Worm (Caenorhabditis elegans) whole organism, L1 larva: ENCODE data around the gene str-48.

Source experiments
- C16A3.4 ChIP-seq: fragments of 150-350 bp; optimal IDR thresholded peaks from 2 replicates; lab custom pipeline; 2014; ENCODE audit warnings: missing biosample characterization, missing genetic modification characterization
- F16B12.6 ChIP-seq: fragments of 150-350 bp; optimal IDR thresholded peaks from 2 replicates; lab custom pipeline; 2014; ENCODE audit warnings: missing biosample characterization, missing genetic modification characterization
- aly-2 ChIP-seq: fragments of 150-350 bp; optimal IDR thresholded peaks from 2 replicates; lab custom pipeline; 2014; ENCODE audit warnings: missing biosample characterization, missing genetic modification characterization
- ama-1 ChIP-seq: fragments of 150-350 bp; optimal IDR thresholded peaks from 2 replicates; lab custom pipeline; 2014
- blmp-1 ChIP-seq: fragments of 150-350 bp; optimal IDR thresholded peaks from 2 replicates; lab custom pipeline; 2014; ENCODE audit warnings: missing biosample characterization, missing genetic modification characterization
- ceh-82 ChIP-seq, 3 experiments: fragments of 150-350 bp in 1 of 3; sonication (generic microtip) in 2 of 3; optimal IDR thresholded peaks; 2 replicates each; lab custom pipeline; 2014 to 2017; ENCODE audit warnings: missing biosample characterization in 3 of 3, missing genetic modification characterization in 3 of 3
- ces-1 ChIP-seq: fragments of 150-350 bp; optimal IDR thresholded peaks from 2 replicates; lab custom pipeline; 2014; ENCODE audit warnings: missing biosample characterization, missing genetic modification reagents, missing genetic modification characterization
- dpl-1 ChIP-seq, 3 experiments: fragments of 150-350 bp in 2 of 3; sonication (generic microtip) in 1 of 3; optimal IDR thresholded peaks; 2 replicates each; lab custom pipeline; 2014 to 2017; ENCODE audit warnings: missing biosample characterization in 3 of 3, missing genetic modification characterization in 3 of 3, missing genetic modification reagents in 3 of 3
- dsc-1 ChIP-seq: sonication (generic microtip); optimal IDR thresholded peaks from 2 replicates; lab custom pipeline; 2016; ENCODE audit warnings: mild to moderate bottlenecking, missing genetic modification characterization, missing compliant biosample characterization
- efl-1 ChIP-seq, 4 experiments: fragments of 150-350 bp; optimal IDR thresholded peaks in 3 of 4; peaks in 1 of 4; 1 replicate in 1 of 4; 2 replicates in 3 of 4; lab custom pipeline; 2014; ENCODE audit warnings: missing biosample characterization in 2 of 4, missing genetic modification characterization in 2 of 4, missing genetic modification reagents in 2 of 4
- egl-13 ChIP-seq: sonication (generic microtip); optimal IDR thresholded peaks from 2 replicates; lab custom pipeline; 2016; ENCODE audit warnings: missing genotype, missing genetic modification reagents, missing genetic modification characterization, missing compliant biosample characterization
- fkh-8 ChIP-seq: sonication (generic microtip); optimal IDR thresholded peaks from 2 replicates; lab custom pipeline; 2016; ENCODE audit warnings: mild to moderate bottlenecking, missing genetic modification characterization, missing compliant biosample characterization
- grh-1 ChIP-seq: fragments of 200-800 bp; sonication (Bioruptor generic); IDR thresholded peaks from 2 replicates; pipeline ENCODE4 v1.3.6; 2022; ENCODE audit warnings: missing genetic modification reagents, missing genetic modification characterization, missing compliant biosample characterization
- hlh-17 ChIP-seq: fragments of 200-800 bp; sonication (Bioruptor generic); optimal IDR thresholded peaks from 2 replicates; lab custom pipeline; 2018; ENCODE audit warnings: missing genetic modification characterization, mild to moderate bottlenecking, missing compliant biosample characterization, moderate library complexity, borderline replicate concordance
- irx-1 ChIP-seq: sonication (generic microtip); optimal IDR thresholded peaks from 2 replicates; lab custom pipeline; 2016; ENCODE audit warnings: missing genetic modification characterization, missing compliant biosample characterization
- isw-1 ChIP-seq: fragments of 200-800 bp; sonication (Bioruptor generic); IDR thresholded peaks from 2 replicates; pipeline ENCODE4 v1.3.6; 2022; ENCODE audit warnings: missing genetic modification characterization, missing compliant biosample characterization
- lin-14 ChIP-seq: fragments of 200-800 bp; sonication (Bioruptor generic); optimal IDR thresholded peaks from 2 replicates; lab custom pipeline; 2018; ENCODE audit warnings: mild to moderate bottlenecking, missing genetic modification characterization, moderate library complexity, missing compliant biosample characterization
- lin-15B ChIP-seq: fragments of 150-350 bp; sonication (generic microtip); optimal IDR thresholded peaks from 3 replicates; lab custom pipeline; 2014; ENCODE audit warnings: missing biosample characterization, missing genetic modification characterization
- lin-35 ChIP-seq, 2 experiments: fragments of 150-350 bp; optimal IDR thresholded peaks; 2 replicates each; lab custom pipeline; 2014; ENCODE audit warnings: missing biosample characterization in 2 of 2, missing genetic modification characterization in 2 of 2, missing genetic modification reagents in 2 of 2
- lsy-2 ChIP-seq, 2 experiments: fragments of 150-350 bp; optimal IDR thresholded peaks; 2 replicates each; lab custom pipeline; 2014; ENCODE audit warnings: missing biosample characterization in 2 of 2, missing genetic modification characterization in 2 of 2
- mdl-1 ChIP-seq, 2 experiments: fragments of 150-350 bp; optimal IDR thresholded peaks; 2 replicates each; lab custom pipeline; 2014 to 2017; ENCODE audit warnings: missing biosample characterization in 2 of 2, missing genetic modification characterization in 2 of 2, inconsistent platforms in 1 of 2
- mef-2 ChIP-seq: fragments of 150-350 bp; optimal IDR thresholded peaks from 2 replicates; lab custom pipeline; 2014; ENCODE audit warnings: missing biosample characterization, missing genetic modification characterization
- nhr-11 ChIP-seq: fragments of 150-350 bp; optimal IDR thresholded peaks from 2 replicates; lab custom pipeline; 2014; ENCODE audit warnings: missing biosample characterization, missing genetic modification characterization
- nhr-12 ChIP-seq: sonication (generic microtip); optimal IDR thresholded peaks from 2 replicates; lab custom pipeline; 2017; ENCODE audit warnings: missing biosample characterization, missing genetic modification characterization
- nhr-20 ChIP-seq: sonication (generic microtip); optimal IDR thresholded peaks from 2 replicates; lab custom pipeline; 2016; ENCODE audit warnings: mild to moderate bottlenecking, missing genetic modification characterization, missing compliant biosample characterization
- nhr-237 ChIP-seq: fragments of 150-350 bp; optimal IDR thresholded peaks from 2 replicates; lab custom pipeline; 2014; ENCODE audit warnings: missing biosample characterization, missing genetic modification characterization
- nhr-47 ChIP-seq: sonication (generic microtip); optimal IDR thresholded peaks from 2 replicates; lab custom pipeline; 2016; ENCODE audit warnings: mild to moderate bottlenecking, missing genetic modification characterization, moderate library complexity, missing compliant biosample characterization
- nhr-71 ChIP-seq: sonication (generic microtip); optimal IDR thresholded peaks from 2 replicates; lab custom pipeline; 2016; ENCODE audit warnings: mild to moderate bottlenecking, missing genetic modification characterization, moderate library complexity, missing compliant biosample characterization
- nhr-84 ChIP-seq: sonication (generic microtip); optimal IDR thresholded peaks from 2 replicates; lab custom pipeline; 2017; ENCODE audit warnings: missing biosample characterization, missing genetic modification characterization
- nhr-85 ChIP-seq: sonication (generic microtip); peaks from one replicate; lab custom pipeline; 2016; ENCODE audit warnings: missing genetic modification characterization, inconsistent platforms, missing compliant biosample characterization
- pag-3 ChIP-seq: sonication (generic microtip); optimal IDR thresholded peaks from 2 replicates; lab custom pipeline; 2017; ENCODE audit warnings: missing genetic modification characterization, mild to moderate bottlenecking, missing compliant biosample characterization, antibody characterized with exemption, borderline replicate concordance; ENCODE audit not compliant: insufficient read depth
- pax-3 ChIP-seq: fragments of 200-800 bp; sonication (Bioruptor generic); optimal IDR thresholded peaks from 2 replicates; lab custom pipeline; 2018; ENCODE audit warnings: mild to moderate bottlenecking, missing genetic modification characterization, moderate library complexity, missing compliant biosample characterization
- rnt-1 ChIP-seq: sonication (generic microtip); optimal IDR thresholded peaks from 2 replicates; lab custom pipeline; 2016; ENCODE audit warnings: mild to moderate bottlenecking, missing genetic modification characterization, moderate library complexity, missing compliant biosample characterization
- snu-23 ChIP-seq: sonication (generic microtip); optimal IDR thresholded peaks from 2 replicates; lab custom pipeline; 2016; ENCODE audit warnings: missing genetic modification characterization, missing compliant biosample characterization
- unc-86 ChIP-seq: sonication (generic microtip); optimal IDR thresholded peaks from 2 replicates; lab custom pipeline; 2016; ENCODE audit warnings: missing genetic modification characterization, missing compliant biosample characterization
- xbp-1 ChIP-seq: sonication (generic microtip); optimal IDR thresholded peaks from 2 replicates; lab custom pipeline; 2016; ENCODE audit warnings: missing genetic modification characterization, missing compliant biosample characterization
- zag-1 ChIP-seq: fragments of 150-350 bp; optimal IDR thresholded peaks from 2 replicates; lab custom pipeline; 2014; ENCODE audit warnings: missing biosample characterization, missing genetic modification characterization
- zip-4 ChIP-seq: fragments of 200-800 bp; sonication (Bioruptor generic); optimal IDR thresholded peaks from 2 replicates; lab custom pipeline; 2018; ENCODE audit warnings: mild to moderate bottlenecking, missing genetic modification characterization, moderate library complexity, missing compliant biosample characterization
- ztf-11 ChIP-seq, 2 experiments: sonication (generic microtip); optimal IDR thresholded peaks; 2 replicates each; lab custom pipeline; 2016 to 2017; ENCODE audit warnings: missing genetic modification characterization in 2 of 2, missing biosample characterization in 1 of 2, missing compliant biosample characterization in 1 of 2
- ztf-4 ChIP-seq: fragments of 150-350 bp; optimal IDR thresholded peaks from 2 replicates; lab custom pipeline; 2014; ENCODE audit warnings: missing biosample characterization, missing genetic modification characterization

Gene str-48

DNA sequence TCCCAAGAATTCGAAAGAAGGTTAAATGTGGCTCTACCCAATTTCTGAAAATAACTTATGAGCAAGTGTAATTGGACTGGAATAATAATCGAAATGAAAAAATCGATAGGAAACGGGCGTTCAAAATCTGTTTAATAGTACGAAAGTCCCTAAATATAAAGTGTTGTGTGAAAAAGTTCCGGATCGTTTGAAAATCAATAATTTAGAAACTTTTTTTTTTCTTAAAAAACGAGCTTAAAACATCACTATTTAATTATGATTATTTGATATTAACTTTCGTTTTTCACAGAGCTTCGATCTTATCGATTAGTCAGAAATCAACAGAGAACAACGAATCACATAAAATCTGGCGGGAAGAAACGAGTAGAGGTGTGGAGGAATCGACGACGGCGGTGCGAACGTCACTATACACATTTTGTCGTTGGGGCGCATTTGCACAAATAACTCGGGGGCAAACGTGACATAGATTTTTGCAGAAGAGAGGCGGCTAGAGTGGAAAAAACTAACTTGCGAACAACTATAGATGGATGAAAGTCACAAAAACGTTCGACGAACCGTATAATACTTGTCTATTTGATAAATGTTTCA, 23.0 kb downstream of the str-48 start, which contains the start of gene hecd-1:
hecd-1 (minus strand) TSS at position 51 of the 588 bp plus-strand sequence.
- TF ChIP-seq mef-2 (tag; lab: Kevin White, UChicago) (no peak), rnt-1 (tag; lab: Kevin White, UChicago) (no peak), blmp-1 (tag; lab: Kevin White, UChicago) (no peak), pax-3 (tag; lab: Kevin White, UChicago) (no peak), xbp-1 (tag; lab: Kevin White, UChicago) (peak; percentile 8), dpl-1 (GFP tag; optimal IDR thresholded peaks at IDR 0.05; lab: Kevin White, UChicago) (peak in 2 of 3 experiments; percentile 2 to 44), grh-1 (GFP tag; lab: Robert Waterston, UW) (no peak), lsy-2 (tag; optimal IDR thresholded peaks at IDR 0.05; lab: Kevin White, UChicago) (peak in 1 of 2 experiments; percentile 49), lin-14 (peak; percentile 76), zag-1 (tag; lab: Kevin White, UChicago) (no peak), lin-35 (GFP tag; optimal IDR thresholded peaks at IDR 0.05; lab: Kevin White, UChicago) (peak in 1 of 2 experiments; percentile 55), ztf-11 (tag; optimal IDR thresholded peaks at IDR 0.05; lab: Kevin White, UChicago) (no peak), hlh-17 (GFP tag; lab: Kevin White, UChicago) (no peak), C16A3.4 (tag; lab: Kevin White, UChicago) (peak; percentile 5), isw-1 (GFP tag; lab: Robert Waterston, UW) (no peak), zip-4 (no peak), ceh-82 (tag; optimal IDR thresholded peaks at IDR 0.05; lab: Kevin White, UChicago) (peak in 1 of 3 experiments; percentile 29), egl-13 (tag; lab: Kevin White, UChicago) (no peak), efl-1 (optimal IDR thresholded peaks at IDR 0.05; lab: Kevin White, UChicago) (peak in 1 of 2 experiments; percentile 29), efl-1 (GFP tag; optimal IDR thresholded peaks at IDR 0.05 in 1 of 2; lab: Kevin White, UChicago) (peak; percentile 32 to 83), nhr-84 (tag; lab: Kevin White, UChicago) (no peak), nhr-20 (tag; lab: Kevin White, UChicago) (no peak), nhr-47 (no peak), fkh-8 (tag; lab: Kevin White, UChicago) (peak; percentile 26), ama-1 (lab: Kevin White, UChicago) (no peak), nhr-71 (tag; lab: Kevin White, UChicago) (no peak), lin-15B (tag; lab: Kevin White, UChicago) (peak; percentile 16), irx-1 (tag; lab: Kevin White, UChicago) (no peak), nhr-237 (tag; lab: Kevin White, UChicago) (no peak), nhr-12 (tag; lab: Kevin White, UChicago) (no peak), mdl-1 (tag; optimal IDR thresholded peaks at IDR 0.05; lab: Kevin White, UChicago) (peak in 1 of 2 experiments; percentile 46), F16B12.6 (tag; lab: Kevin White, UChicago) (peak; percentile 26)

- TF ChIP-seq lsy-2 (tag; optimal IDR thresholded peaks at IDR 0.05; lab: Kevin White, UChicago) (peak in 1 of 2 experiments; percentile 69), lin-14 (peak; percentile 53), snu-23 (GFP tag; lab: Kevin White, UChicago) (peak; percentile 14), dsc-1 (tag; lab: Kevin White, UChicago) (no peak), aly-2 (tag; lab: Kevin White, UChicago) (no peak), F16B12.6 (tag; lab: Kevin White, UChicago) (peak; percentile 47), dpl-1 (GFP tag; optimal IDR thresholded peaks at IDR 0.05; lab: Kevin White, UChicago) (peak in 1 of 3 experiments; percentile 29), ztf-4 (no peak), nhr-11 (tag; lab: Kevin White, UChicago) (no peak), nhr-237 (tag; lab: Kevin White, UChicago) (no peak), nhr-85 (tag; lab: Kevin White, UChicago) (peak; percentile 20), pag-3 (tag; lab: Kevin White, UChicago) (no peak), unc-86 (tag; lab: Kevin White, UChicago) (no peak), efl-1 (optimal IDR thresholded peaks at IDR 0.05; lab: Kevin White, UChicago) (peak; percentile 10 to 14), efl-1 (GFP tag; optimal IDR thresholded peaks at IDR 0.05 in 1 of 2; lab: Kevin White, UChicago) (peak in 1 of 2 experiments; percentile 89), rnt-1 (tag; lab: Kevin White, UChicago) (peak; percentile 12), ceh-82 (tag; optimal IDR thresholded peaks at IDR 0.05; lab: Kevin White, UChicago) (peak in 1 of 3 experiments; percentile 3), lin-35 (GFP tag; optimal IDR thresholded peaks at IDR 0.05; lab: Kevin White, UChicago) (peak in 1 of 2 experiments; percentile 36), ces-1 (GFP tag; lab: Kevin White, UChicago) (no peak)
Observed at ce11 chrIV:7147722-7148121, 25.9 kb downstream of the str-48 start.
